Fruit fly (Drosophila melanogaster): ENCODE measurements around the gene Bdbt.

- TF ChIP-seq pan (optimal IDR thresholded peaks at IDR 0.05) (no peak), Dll (optimal IDR thresholded peaks at IDR 0.05) (no peak)
Measured at dm6 chr3R:21073141-21073540, 45.5 kb downstream of the Bdbt start, which contains the start of gene r-l.
